Worm (Caenorhabditis elegans) whole organism, early embryonic: ENCODE results near the gene clec-187.

ENCODE experiments used
- B0310.2 ChIP-seq: sonication (generic microtip); optimal IDR thresholded peaks from 2 replicates; lab custom pipeline; 2016; ENCODE audit warnings: mild to moderate bottlenecking, missing genetic modification characterization, missing compliant biosample characterization
- F13C5.2 ChIP-seq: sonication (generic microtip); optimal IDR thresholded peaks from 2 replicates; lab custom pipeline; 2017; ENCODE audit warnings: mild to moderate bottlenecking, missing genetic modification characterization, inconsistent platforms, missing compliant biosample characterization
- aly-1 ChIP-seq: sonication (generic microtip); optimal IDR thresholded peaks from 2 replicates; lab custom pipeline; 2016; ENCODE audit warnings: missing genetic modification characterization, missing compliant biosample characterization
- ama-1 ChIP-seq: fragments of 150-350 bp; optimal IDR thresholded peaks from 2 replicates; lab custom pipeline; 2014
- ceh-13 ChIP-seq: fragments of 200-800 bp; sonication (Bioruptor generic); optimal IDR thresholded peaks from 2 replicates; lab custom pipeline; 2018; ENCODE audit warnings: mild to moderate bottlenecking, missing genetic modification characterization, missing compliant biosample characterization
- ceh-36 ChIP-seq: sonication (generic microtip); optimal IDR thresholded peaks from 2 replicates; lab custom pipeline; 2016; ENCODE audit warnings: missing genetic modification characterization, inconsistent platforms, missing compliant biosample characterization
- ets-7 ChIP-seq: sonication (generic microtip); optimal IDR thresholded peaks from 2 replicates; lab custom pipeline; 2016; ENCODE audit warnings: missing genotype, missing genetic modification characterization, missing compliant biosample characterization
- flt-1 ChIP-seq: fragments of 200-800 bp; sonication (Bioruptor generic); IDR thresholded peaks from 2 replicates; pipeline ENCODE4 v1.3.6; 2022; ENCODE audit warnings: missing genetic modification characterization, missing compliant biosample characterization
- hmbx-1 ChIP-seq: sonication (generic microtip); optimal IDR thresholded peaks from 2 replicates; lab custom pipeline; 2016; ENCODE audit warnings: mild to moderate bottlenecking, missing genetic modification characterization, missing compliant biosample characterization
- hmg-4 ChIP-seq: fragments of 200-800 bp; sonication (Bioruptor generic); optimal IDR thresholded peaks from 2 replicates; lab custom pipeline; 2018; ENCODE audit warnings: mild to moderate bottlenecking, missing genetic modification characterization, missing compliant biosample characterization
- hnd-1 ChIP-seq: sonication (generic microtip); optimal IDR thresholded peaks from 2 replicates; lab custom pipeline; 2016; ENCODE audit warnings: missing genetic modification characterization, missing compliant biosample characterization
- pes-1 ChIP-seq: fragments of 200-800 bp; sonication (Bioruptor generic); IDR thresholded peaks from 2 replicates; pipeline ENCODE4 v1.3.6; 2022; ENCODE audit warnings: missing genetic modification reagents, missing genetic modification characterization, missing compliant biosample characterization
- scrt-1 ChIP-seq: fragments of 200-800 bp; sonication (Bioruptor generic); IDR thresholded peaks from 2 replicates; pipeline ENCODE4 v1.3.6; 2022; ENCODE audit warnings: missing genetic modification characterization, missing compliant biosample characterization
- sea-1 ChIP-seq: fragments of 200-800 bp; sonication (Bioruptor generic); conservative IDR thresholded peaks from 2 replicates; pipeline ENCODE4 v1.3.6; 2022; ENCODE audit warnings: missing genetic modification characterization, missing compliant biosample characterization
- tbx-11 ChIP-seq: fragments of 200-800 bp; sonication (Bioruptor generic); IDR thresholded peaks from 2 replicates; pipeline ENCODE4 v1.3.6; 2022; ENCODE audit warnings: missing genetic modification characterization, missing compliant biosample characterization
- tbx-37 ChIP-seq: fragments of 200-800 bp; sonication (Bioruptor generic); conservative IDR thresholded peaks from 2 replicates; pipeline ENCODE4 v1.3.6; 2022; ENCODE audit warnings: missing genetic modification reagents, missing genetic modification characterization, missing compliant biosample characterization
- tra-4 ChIP-seq: sonication (generic microtip); optimal IDR thresholded peaks from 2 replicates; lab custom pipeline; 2017; ENCODE audit warnings: missing genetic modification characterization, missing compliant biosample characterization

The clec-187 gene

ce11 chrIV:12909871-12910270 is 38.6 kb upstream of the clec-187 start, which contains the start of gene K08D8.4:
TSS of gene K08D8.4 (minus strand) at chrIV:12909998.
- TF ChIP-seq flt-1 (GFP tag; lab: Robert Waterston, UW) = no peak
- no peak for TF ChIP-seq hmg-4 (GFP tag; lab: Kevin White, UChicago)
- TF ChIP-seq ama-1 (lab: Kevin White, UChicago) = no peak
- TF ChIP-seq sea-1 = no peak
- TF ChIP-seq pes-1 = no peak
- TF ChIP-seq aly-1 (tag; lab: Kevin White, UChicago) = no peak
- no peak for TF ChIP-seq hnd-1 (tag; lab: Kevin White, UChicago)
- TF ChIP-seq hmbx-1 = no peak
- TF ChIP-seq B0310.2 (tag; lab: Kevin White, UChicago) = no peak
- TF ChIP-seq ceh-36 = no peak
- TF ChIP-seq ets-7 (tag; lab: Kevin White, UChicago) = no peak
- TF ChIP-seq tbx-11 (GFP tag; lab: Robert Waterston, UW) = no peak
- TF ChIP-seq tbx-37 (GFP tag; lab: Robert Waterston, UW) = no peak
- no peak for TF ChIP-seq scrt-1

ce11 chrIV:12906529-12906928 is 35.2 kb upstream of the clec-187 start, which contains the start of gene K08D8.3:
TSS of gene K08D8.3 (minus strand) at chrIV:12906659.
- TF ChIP-seq hmbx-1 (no peak), ceh-13 (GFP tag; lab: Kevin White, UChicago) (no peak), ceh-36 (no peak), ama-1 (lab: Kevin White, UChicago) (no peak), aly-1 (tag; lab: Kevin White, UChicago) (no peak), tra-4 (tag; lab: Kevin White, UChicago) (no peak), F13C5.2 (tag; lab: Kevin White, UChicago) (no peak)

ce11 chrIV:12903687-12904086 is 32.4 kb upstream of the clec-187 start:
- no peak for TF ChIP-seq aly-1 (tag; lab: Kevin White, UChicago)
- TF ChIP-seq B0310.2 (tag; lab: Kevin White, UChicago) = no peak
- TF ChIP-seq sea-1 = no peak

ce11 chrIV:12902430-12903110 is 31.3 kb upstream of the clec-187 start, which contains the start of gene K08D8.2:
TSS of gene K08D8.2 (plus strand) at chrIV:12903060.
- TF ChIP-seq hmbx-1 (no peak), hnd-1 (tag; lab: Kevin White, UChicago) (no peak), flt-1 (GFP tag; lab: Robert Waterston, UW) (no peak), scrt-1 (no peak), ceh-36 (no peak), B0310.2 (tag; lab: Kevin White, UChicago) (no peak), ceh-13 (GFP tag; lab: Kevin White, UChicago) (no peak), F13C5.2 (tag; lab: Kevin White, UChicago) (no peak), tbx-11 (GFP tag; lab: Robert Waterston, UW) (no peak), tbx-37 (GFP tag; lab: Robert Waterston, UW) (no peak), sea-1 (no peak), tra-4 (tag; lab: Kevin White, UChicago) (no peak), hmg-4 (GFP tag; lab: Kevin White, UChicago) (no peak), aly-1 (tag; lab: Kevin White, UChicago) (no peak)

- TF ChIP-seq tra-4 (tag; lab: Kevin White, UChicago) (no peak), tbx-11 (GFP tag; lab: Robert Waterston, UW) (no peak)
Observed at ce11 chrIV:12901602-12902001, 30.3 kb upstream of the clec-187 start.

ce11 chrIV:12900267-12900666 is 29.0 kb upstream of the clec-187 start, which contains the start of gene K08D8.10:
TSS of gene K08D8.10 (plus strand) at chrIV:12900567.
- no peak for TF ChIP-seq aly-1 (tag; lab: Kevin White, UChicago)

ce11 chrIV:12899392-12899791 is 28.1 kb upstream of the clec-187 start, which contains the start of gene K08D8.9:
TSS of gene K08D8.9 (plus strand) at chrIV:12899692.
- no peak for TF ChIP-seq B0310.2 (tag; lab: Kevin White, UChicago)
- TF ChIP-seq ama-1 (lab: Kevin White, UChicago) = no peak
- no peak for TF ChIP-seq tbx-37 (GFP tag; lab: Robert Waterston, UW)
- no peak for TF ChIP-seq tra-4 (tag; lab: Kevin White, UChicago)
- TF ChIP-seq aly-1 (tag; lab: Kevin White, UChicago) = no peak
- no peak for TF ChIP-seq flt-1 (GFP tag; lab: Robert Waterston, UW)
- no peak for TF ChIP-seq pes-1
- no peak for TF ChIP-seq tbx-11 (GFP tag; lab: Robert Waterston, UW)
- TF ChIP-seq ets-7 (tag; lab: Kevin White, UChicago) = no peak
- TF ChIP-seq ceh-36 = no peak
- no peak for TF ChIP-seq scrt-1
- TF ChIP-seq hnd-1 (tag; lab: Kevin White, UChicago) = no peak
- no peak for TF ChIP-seq sea-1
- TF ChIP-seq hmbx-1 = no peak
- TF ChIP-seq hmg-4 (GFP tag; lab: Kevin White, UChicago) = no peak
- TF ChIP-seq ceh-13 (GFP tag; lab: Kevin White, UChicago) = no peak
- no peak for TF ChIP-seq F13C5.2 (tag; lab: Kevin White, UChicago)

- TF ChIP-seq tbx-37 (GFP tag; lab: Robert Waterston, UW) (no peak), tra-4 (tag; lab: Kevin White, UChicago) (no peak), sea-1 (no peak), scrt-1 (no peak), aly-1 (tag; lab: Kevin White, UChicago) (no peak), ama-1 (lab: Kevin White, UChicago) (no peak), ets-7 (tag; lab: Kevin White, UChicago) (no peak), pes-1 (no peak), hmbx-1 (no peak), B0310.2 (tag; lab: Kevin White, UChicago) (no peak), hmg-4 (GFP tag; lab: Kevin White, UChicago) (no peak)
Observed at ce11 chrIV:12898823-12899222, 27.5 kb upstream of the clec-187 start.
